Worm (Caenorhabditis elegans): Measurements from ENCODE around the gene F35G12.12.

F35G12.12 gene

ce11 chrIII:4581495-4581894 is at the start of gene F35G12.12:
TSS of gene F35G12.12 (plus strand) at chrIII:4581795.
- TF ChIP-seq fos-1 (tag; optimal IDR thresholded peaks at IDR 0.05) (no peak), mbf-1 (tag; optimal IDR thresholded peaks at IDR 0.05) (no peak), ceh-82 (tag; optimal IDR thresholded peaks at IDR 0.05) (no peak), peb-1 (tag; optimal IDR thresholded peaks at IDR 0.05) (no peak), Y55F3AM.14 (GFP tag; optimal IDR thresholded peaks at IDR 0.05) (no peak), lin-11 (tag; optimal IDR thresholded peaks at IDR 0.05) (no peak), zag-1 (tag; optimal IDR thresholded peaks at IDR 0.05) (no peak), sma-9 (GFP tag; optimal IDR thresholded peaks at IDR 0.05) (no peak), sma-9 (tag; optimal IDR thresholded peaks at IDR 0.05) (no peak), unc-62 (GFP tag; optimal IDR thresholded peaks at IDR 0.05) (no peak), ZK546.5 (tag; optimal IDR thresholded peaks at IDR 0.05) (no peak), nhr-12 (tag; optimal IDR thresholded peaks at IDR 0.05) (no peak), ztf-11 (tag; optimal IDR thresholded peaks at IDR 0.05) (no peak), nhr-237 (tag; optimal IDR thresholded peaks at IDR 0.05) (no peak), elt-3 (tag; optimal IDR thresholded peaks at IDR 0.05) (no peak), egl-27 (tag; optimal IDR thresholded peaks at IDR 0.05) (no peak), sem-4 (tag; optimal IDR thresholded peaks at IDR 0.05) (no peak), blmp-1 (tag; optimal IDR thresholded peaks at IDR 0.05; ENCODE audit: insufficient read depth) (no peak)

- TF ChIP-seq C34F6.9 (tag; optimal IDR thresholded peaks at IDR 0.05) (no peak), unc-39 (tag; optimal IDR thresholded peaks at IDR 0.05) (no peak), sma-9 (GFP tag; optimal IDR thresholded peaks at IDR 0.05) (peak; percentile 40), sma-9 (tag; optimal IDR thresholded peaks at IDR 0.05) (no peak), crh-2 (tag; optimal IDR thresholded peaks at IDR 0.05) (peak; percentile 58), nhr-77 (tag; optimal IDR thresholded peaks at IDR 0.05) (no peak), ztf-11 (tag; optimal IDR thresholded peaks at IDR 0.05) (no peak), nhr-129 (tag; optimal IDR thresholded peaks at IDR 0.05) (peak; percentile 38), ceh-82 (tag; optimal IDR thresholded peaks at IDR 0.05) (no peak), elt-3 (tag; optimal IDR thresholded peaks at IDR 0.05) (no peak), ZK546.5 (tag; optimal IDR thresholded peaks at IDR 0.05) (no peak), ama-1 (optimal IDR thresholded peaks at IDR 0.05) (no peak), lin-11 (tag; optimal IDR thresholded peaks at IDR 0.05) (no peak), nhr-25 (tag; optimal IDR thresholded peaks at IDR 0.05) (no peak), fos-1 (tag; optimal IDR thresholded peaks at IDR 0.05) (peak; percentile 70), R02D3.7 (tag; optimal IDR thresholded peaks at IDR 0.05) (no peak), zag-1 (tag; optimal IDR thresholded peaks at IDR 0.05) (no peak)
Measured at ce11 chrIII:4540604-4541003, 41.0 kb upstream of the F35G12.12 start, which contains the start of gene ugt-62. TSS of gene ugt-62 (minus strand) at chrIII:4540623.

- TF ChIP-seq mbf-1 (tag; optimal IDR thresholded peaks at IDR 0.05), result no peak
- TF ChIP-seq ZK546.5 (tag; optimal IDR thresholded peaks at IDR 0.05), result no peak
- no peak for TF ChIP-seq sma-9 (GFP tag; optimal IDR thresholded peaks at IDR 0.05)
- TF ChIP-seq sma-9 (tag; optimal IDR thresholded peaks at IDR 0.05), result no peak
- TF ChIP-seq nhr-77 (tag; optimal IDR thresholded peaks at IDR 0.05), result no peak
- peak; percentile 4 for TF ChIP-seq crh-2 (tag; optimal IDR thresholded peaks at IDR 0.05)
- no peak for TF ChIP-seq unc-62 (GFP tag; optimal IDR thresholded peaks at IDR 0.05)
- TF ChIP-seq alr-1 (tag; optimal IDR thresholded peaks at IDR 0.05), result no peak
- TF ChIP-seq unc-55 (GFP tag; optimal IDR thresholded peaks at IDR 0.05), result peak; percentile 41
- TF ChIP-seq elt-3 (tag; optimal IDR thresholded peaks at IDR 0.05), result no peak
- TF ChIP-seq R02D3.7 (tag; optimal IDR thresholded peaks at IDR 0.05), result no peak
- no peak for TF ChIP-seq ama-1 (optimal IDR thresholded peaks at IDR 0.05)
- no peak for TF ChIP-seq snpc-4 (tag; optimal IDR thresholded peaks at IDR 0.05)
- TF ChIP-seq nhr-237 (tag; optimal IDR thresholded peaks at IDR 0.05), result no peak
- TF ChIP-seq elt-1 (tag; optimal IDR thresholded peaks at IDR 0.05), result no peak
- no peak for TF ChIP-seq sem-4 (tag; optimal IDR thresholded peaks at IDR 0.05)
- TF ChIP-seq mab-5 (tag; optimal IDR thresholded peaks at IDR 0.05), result no peak
- TF ChIP-seq ztf-11 (tag; optimal IDR thresholded peaks at IDR 0.05), result no peak
- peak; percentile 4 for TF ChIP-seq F13H6.1 (tag; optimal IDR thresholded peaks at IDR 0.05)
- TF ChIP-seq lin-13 (GFP tag; optimal IDR thresholded peaks at IDR 0.05), result no peak
- TF ChIP-seq blmp-1 (tag; optimal IDR thresholded peaks at IDR 0.05; ENCODE audit: insufficient read depth), result no peak
- peak in 1 of 2 experiments; percentile 18 for TF ChIP-seq lsy-2 (tag; optimal IDR thresholded peaks at IDR 0.05)
- TF ChIP-seq ztf-1 (GFP tag; conservative IDR thresholded peaks at IDR 0.05), result no peak
- TF ChIP-seq nhr-23 (tag; optimal IDR thresholded peaks at IDR 0.05), result no peak
- TF ChIP-seq sma-3 (GFP tag; optimal IDR thresholded peaks at IDR 0.05), result no peak
- no peak for TF ChIP-seq ztf-4 (tag; optimal IDR thresholded peaks at IDR 0.05)
- TF ChIP-seq zag-1 (tag; optimal IDR thresholded peaks at IDR 0.05), result no peak
- TF ChIP-seq dmd-4 (tag; optimal IDR thresholded peaks at IDR 0.05), result no peak
- no peak for TF ChIP-seq C34F6.9 (tag; optimal IDR thresholded peaks at IDR 0.05)
- no peak for TF ChIP-seq nhr-21 (tag; optimal IDR thresholded peaks at IDR 0.05)
- peak; percentile 42 for TF ChIP-seq gmeb-1 (tag; optimal IDR thresholded peaks at IDR 0.05)
- TF ChIP-seq Y55F3AM.14 (GFP tag; optimal IDR thresholded peaks at IDR 0.05), result no peak
Measured at ce11 chrIII:4542362-4542931, 39.1 kb upstream of the F35G12.12 start, which contains the start of the genes mrps-34 and cisd-3.1. TSS of gene mrps-34 (minus strand) at chrIII:4542452. TSS of gene cisd-3.1 (plus strand) at chrIII:4542881.

All from whole organism, L2 larva.